ENCODE assay signal across 1 fruit fly cellular context in the genomic region with DNA sequence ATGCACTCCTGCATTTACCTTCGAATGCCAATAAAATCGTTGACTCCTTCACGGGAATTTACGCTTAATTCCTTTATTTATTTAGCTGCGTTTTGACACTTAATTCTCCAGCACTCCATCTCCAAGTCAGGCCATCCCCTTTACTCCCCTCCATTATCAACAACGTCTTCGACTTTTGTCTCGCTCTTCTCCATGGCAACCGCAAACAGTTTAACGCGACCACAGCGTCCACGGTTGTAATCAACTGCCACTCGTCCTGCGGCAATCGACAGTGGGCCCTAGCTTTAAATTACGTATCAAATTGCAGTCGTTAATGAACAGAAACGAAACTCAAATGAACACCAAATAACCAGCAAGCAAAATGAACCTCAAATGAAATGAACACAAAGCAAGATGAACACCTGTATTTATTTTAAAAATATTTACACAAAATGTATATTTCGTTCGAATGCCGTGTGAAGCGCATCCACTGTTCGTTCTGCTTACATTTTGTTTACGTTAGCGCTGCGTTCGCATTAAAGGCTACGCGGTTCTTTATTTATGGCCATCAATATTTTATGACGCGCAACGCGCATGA.
TF ChIP-seq lines count a peak whose summit lies in the region.

No protein-coding gene starts in this region.

TF ChIP-seq in whole organism, embryonic, 481 proteins besides CTCF, POLR2A, EP300 and RAD21 (continued from another document):
- peak; percentile 70 for TF ChIP-seq nom (GFP tag; optimal IDR thresholded peaks at IDR 0.05; lab: Kevin White, UChicago)
- no peak for TF ChIP-seq hkb (optimal IDR thresholded peaks at IDR 0.05; lab: Kevin White, UChicago)
- 0 out of 2 replicates have a peak, but pooled peaks have one; percentile 6 for TF ChIP-seq hkb (GFP tag; IDR thresholded peaks at IDR 0.05; lab: Robert Waterston, UW)
- TF ChIP-seq pros (GFP tag; optimal IDR thresholded peaks at IDR 0.05; lab: Kevin White, UChicago) = no peak
- peak; percentile 37 for TF ChIP-seq CG4707 (GFP tag; optimal IDR thresholded peaks at IDR 0.05; lab: Kevin White, UChicago)
- peak; percentile 41 for TF ChIP-seq CG2678 (tag; optimal IDR thresholded peaks at IDR 0.05; lab: Kevin White, UChicago)
- TF ChIP-seq lilli (GFP tag; optimal IDR thresholded peaks at IDR 0.05; lab: Kevin White, UChicago) = peak; percentile 26
- no peak for TF ChIP-seq unc-4 (GFP tag; IDR thresholded peaks at IDR 0.05; lab: Robert Waterston, UW; ENCODE audit: partially characterized antibody)
- TF ChIP-seq CG7556 (GFP tag; optimal IDR thresholded peaks at IDR 0.05; lab: Kevin White, UChicago) = peak; percentile 42
- TF ChIP-seq CG31441 (GFP tag; IDR thresholded peaks at IDR 0.05; lab: Robert Waterston, UW) = 0 out of 2 replicates have a peak, but pooled peaks have one; percentile 31
- peak; percentile 36 for TF ChIP-seq CG2120 (GFP tag; optimal IDR thresholded peaks at IDR 0.05; lab: Kevin White, UChicago)
- peak; percentile 25 for TF ChIP-seq scrt (GFP tag; optimal IDR thresholded peaks at IDR 0.05; lab: Kevin White, UChicago)
- TF ChIP-seq Sry-β (GFP tag; optimal IDR thresholded peaks at IDR 0.05; lab: Kevin White, UChicago) = no peak
- peak; percentile 9 for TF ChIP-seq CG18262 (tag; optimal IDR thresholded peaks at IDR 0.05; lab: Kevin White, UChicago)
- TF ChIP-seq CG10431 (GFP tag; optimal IDR thresholded peaks at IDR 0.05; lab: Kevin White, UChicago) = no peak
- TF ChIP-seq sens (GFP tag; lab: Kevin White, UChicago) = peak; percentile 73
- TF ChIP-seq CG6813 (GFP tag; optimal IDR thresholded peaks at IDR 0.05; lab: Kevin White, UChicago) = peak; percentile 0
- TF ChIP-seq Hr51 (GFP tag; optimal IDR thresholded peaks at IDR 0.05; lab: Kevin White, UChicago) = peak in 1 of 2 experiments; percentile 47
- no peak for TF ChIP-seq ERR (GFP tag; optimal IDR thresholded peaks at IDR 0.05; lab: Kevin White, UChicago)
- peak; percentile 8 for TF ChIP-seq CG15269 (tag; optimal IDR thresholded peaks at IDR 0.05; lab: Kevin White, UChicago)
- TF ChIP-seq CrebB (tag; optimal IDR thresholded peaks at IDR 0.05; lab: Kevin White, UChicago) = no peak
- peak; percentile 66 for TF ChIP-seq grau (tag; optimal IDR thresholded peaks at IDR 0.05; lab: Kevin White, UChicago)
- TF ChIP-seq CG11504 (tag; optimal IDR thresholded peaks at IDR 0.05; lab: Kevin White, UChicago) = peak; percentile 33
- peak; percentile 66 for TF ChIP-seq row (GFP tag; IDR thresholded peaks at IDR 0.05; lab: Robert Waterston, UW)
TF ChIP-seq in whole organism, embryonic: peak in this region for 52.
